Fruit fly (Drosophila melanogaster) whole organism, embryonic: ENCODE data around the gene Cpr65Ea.

Experiments
- CG12236 ChIP-seq: fragments of 200-800 bp; sonication (Bioruptor generic); optimal IDR thresholded peaks from 2 replicates; lab custom pipeline; 2016; ENCODE audit warnings: missing biosample characterization, missing genetic modification characterization
- CG17328 ChIP-seq: fragments of 200-800 bp; sonication (Bioruptor generic); IDR thresholded peaks from 2 replicates; pipeline ENCODE4 v1.3.6; 2022; ENCODE audit warnings: missing biosample characterization, missing genetic modification characterization
- Fer1 ChIP-seq: fragments of 200-800 bp; sonication (Bioruptor generic); optimal IDR thresholded peaks from 2 replicates; lab custom pipeline; 2017; ENCODE audit warnings: missing biosample characterization, mild to moderate bottlenecking, missing genetic modification characterization
- HHEX ChIP-seq: fragments of 200-800 bp; sonication (Bioruptor generic); optimal IDR thresholded peaks from 3 replicates; lab custom pipeline; 2017; ENCODE audit warnings: missing biosample characterization, mild to moderate bottlenecking, missing genetic modification characterization, missing genetic modification reagents
- HLH3B ChIP-seq: fragments of 200-800 bp; sonication (Bioruptor generic); IDR thresholded peaks from 2 replicates; pipeline ENCODE4 v1.3.6; 2022; ENCODE audit warnings: missing biosample characterization, missing genetic modification characterization
- Nf-YA ChIP-seq: fragments of 200-800 bp; sonication (Bioruptor generic); IDR thresholded peaks from 2 replicates; pipeline ENCODE4 v1.3.6; 2022; ENCODE audit warnings: missing biosample characterization, missing genetic modification characterization
- Stat92E ChIP-seq, 3 experiments: fragments of >200 bp in 2 of 3; fragments of 200-800 bp in 1 of 3; sonication (Bioruptor generic) in 1 of 3; optimal IDR thresholded peaks; 2 replicates each; lab custom pipeline; 2017 to 2019; ENCODE audit warnings: missing biosample characterization in 3 of 3, missing genetic modification characterization in 3 of 3, mild to moderate bottlenecking in 1 of 3, moderate library complexity in 1 of 3
- corto ChIP-seq: fragments of 200-800 bp; sonication (Bioruptor generic); optimal IDR thresholded peaks from 2 replicates; lab custom pipeline; 2016; ENCODE audit warnings: missing biosample characterization, mild to moderate bottlenecking, missing genetic modification characterization, moderate library complexity
- dm ChIP-seq: fragments of 200-800 bp; sonication (Bioruptor generic); optimal IDR thresholded peaks from 3 replicates; lab custom pipeline; 2016; ENCODE audit warnings: missing biosample characterization, missing genetic modification characterization
- kay ChIP-seq: fragments of 200-800 bp; sonication (Bioruptor generic); optimal IDR thresholded peaks from 2 replicates; lab custom pipeline; 2016; ENCODE audit warnings: missing biosample characterization, missing genetic modification characterization
- kni ChIP-seq: fragments of 200-800 bp; sonication (Bioruptor generic); optimal IDR thresholded peaks from 3 replicates; lab custom pipeline; 2017; ENCODE audit warnings: mild to moderate bottlenecking, missing biosample characterization, missing genetic modification reagents, missing genetic modification characterization
- mam ChIP-seq: fragments of 200-800 bp; sonication (Bioruptor generic); optimal IDR thresholded peaks from 3 replicates; lab custom pipeline; 2016; ENCODE audit warnings: missing biosample characterization, missing genetic modification characterization
- sug ChIP-seq: fragments of 200-800 bp; optimal IDR thresholded peaks from 2 replicates; lab custom pipeline; 2019; ENCODE audit warnings: missing biosample characterization, mild to moderate bottlenecking, missing genetic modification characterization, moderate library complexity

DNA sequence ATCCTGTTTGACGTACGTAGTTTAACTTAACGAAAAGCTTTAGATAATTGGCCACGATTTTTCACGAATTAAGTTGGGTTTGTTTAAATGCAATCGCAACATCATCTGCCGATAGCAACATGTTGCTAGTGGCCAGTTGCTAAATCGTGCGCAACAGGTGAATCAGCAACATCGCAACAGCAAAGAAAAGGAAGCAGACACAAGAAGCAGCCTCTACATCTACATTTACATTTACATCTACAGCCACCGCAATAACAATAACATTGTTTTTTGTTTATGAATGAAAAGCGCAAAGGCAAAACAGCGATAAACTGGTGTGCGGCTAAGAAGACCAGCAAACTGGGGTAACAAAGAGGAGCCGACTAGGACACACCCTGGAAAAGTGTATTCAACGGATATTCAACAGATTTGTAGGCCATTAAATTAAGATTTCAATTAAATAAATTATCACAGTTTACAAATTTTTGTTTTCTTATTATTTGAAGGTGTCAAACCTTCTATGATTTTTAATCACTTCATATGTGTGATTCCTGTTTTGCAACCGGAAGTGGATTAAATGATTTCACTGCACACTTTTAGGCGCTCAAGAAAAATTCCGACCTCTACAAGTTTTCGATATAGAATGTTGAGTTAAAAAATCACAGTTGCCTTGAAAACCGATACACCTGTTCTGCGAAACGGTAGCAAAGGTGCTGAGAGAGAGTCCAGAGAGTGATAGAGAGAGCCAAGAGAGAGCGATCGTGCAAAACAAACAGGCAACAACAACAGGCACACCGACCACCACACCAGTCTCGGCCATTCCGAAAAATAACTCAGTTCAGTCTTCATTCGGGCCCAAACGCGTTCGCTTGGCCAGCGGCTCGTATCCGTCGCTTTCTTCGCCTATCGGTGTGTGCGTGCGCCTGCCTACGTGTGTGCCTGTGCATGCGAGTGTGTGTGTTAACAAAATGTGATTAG, 47.6 kb upstream of the Cpr65Ea start, which contains the start of gene melt:
- TF ChIP-seq Fer1 (GFP tag; lab: Kevin White, UChicago) (peak; percentile 83), dm (peak; percentile 72), CG12236 (GFP tag; lab: Kevin White, UChicago) (peak; percentile 71), Stat92E (GFP tag; optimal IDR thresholded peaks at IDR 0.05; lab: Kevin White, UChicago) (peak in 1 of 3 experiments; percentile 38), kay (GFP tag; lab: Kevin White, UChicago) (peak; percentile 81), kni (GFP tag; lab: Kevin White, UChicago) (peak; percentile 72), CG17328 (GFP tag; lab: Robert Waterston, UW) (peak; percentile 64), HHEX (peak; percentile 85), Nf-YA (GFP tag; lab: Robert Waterston, UW) (peak; percentile 26; the same call in 1 of the 2 replicates), mam (GFP tag; lab: Kevin White, UChicago) (peak; percentile 91), corto (no peak), HLH3B (GFP tag; lab: Robert Waterston, UW) (no peak; the same call in 1 of the 2 replicates), sug (tag; lab: Kevin White, UChicago) (peak; percentile 82)
